Fruit fly (Drosophila melanogaster) whole organism, embryonic: ENCODE data around the gene CG10598.

ENCODE experiments used
- Antp ChIP-seq: fragments of 200-800 bp; sonication (Bioruptor generic); optimal IDR thresholded peaks from 3 replicates; lab custom pipeline; 2016; ENCODE audit warnings: missing biosample characterization, missing genetic modification characterization
- Awh ChIP-seq: fragments of 200-800 bp; sonication (Bioruptor generic); IDR thresholded peaks from 2 replicates; pipeline ENCODE4, ENCODE4 v1.3.6; 2022; ENCODE audit warnings: missing biosample characterization, missing genetic modification characterization
- B-H1 ChIP-seq: fragments of 200-800 bp; sonication (Bioruptor generic); IDR thresholded peaks from 3 replicates; pipeline ENCODE4 v1.3.6; 2022; ENCODE audit warnings: missing biosample characterization, missing genetic modification characterization
- CG10209 ChIP-seq: fragments of 200-800 bp; sonication (Bioruptor generic); optimal IDR thresholded peaks from 3 replicates; lab custom pipeline; 2017; ENCODE audit warnings: missing biosample characterization, mild to moderate bottlenecking, missing genetic modification characterization, missing genetic modification reagents
- CG10321 ChIP-seq: fragments of 200-800 bp; sonication (Bioruptor generic); IDR thresholded peaks from 2 replicates; pipeline ENCODE4 v1.3.6; 2022; ENCODE audit warnings: missing biosample characterization, missing genetic modification characterization
- CG10543 ChIP-seq: fragments of 200-800 bp; sonication (Bioruptor generic); optimal IDR thresholded peaks from 3 replicates; lab custom pipeline; 2017; ENCODE audit warnings: missing biosample characterization, mild to moderate bottlenecking, missing genetic modification characterization, moderate library complexity
- CG11247 ChIP-seq: fragments of 200-800 bp; sonication (Bioruptor generic); IDR thresholded peaks from 2 replicates; pipeline ENCODE4 v1.3.6; 2022; ENCODE audit warnings: missing biosample characterization, missing genetic modification characterization
- CG11723 ChIP-seq: fragments of 200-800 bp; sonication (Bioruptor generic); optimal IDR thresholded peaks from 2 replicates; lab custom pipeline; 2017; ENCODE audit warnings: missing biosample characterization, mild to moderate bottlenecking, missing genetic modification characterization
- CG16813 ChIP-seq: fragments of 200-800 bp; sonication (Bioruptor generic); IDR thresholded peaks from 3 replicates; pipeline ENCODE4 v1.3.6; 2022; ENCODE audit warnings: missing biosample characterization, missing genetic modification characterization; ENCODE audit not compliant: partially characterized antibody
- CG1832 ChIP-seq: fragments of 200-800 bp; sonication (Bioruptor generic); optimal IDR thresholded peaks from 2 replicates; lab custom pipeline; 2017; ENCODE audit warnings: missing biosample characterization, mild to moderate bottlenecking, missing genetic modification characterization, inconsistent platforms
- CG2199 ChIP-seq: fragments of 200-800 bp; sonication (Bioruptor generic); IDR thresholded peaks from 3 replicates; pipeline ENCODE4 v1.3.6; 2022; ENCODE audit warnings: missing biosample characterization, missing genetic modification characterization
- CG32772 ChIP-seq: fragments of 200-800 bp; sonication (Bioruptor generic); IDR thresholded peaks from 2 replicates; pipeline ENCODE4 v1.3.6; 2022; ENCODE audit warnings: missing biosample characterization, missing genetic modification characterization
- CG6854 ChIP-seq: fragments of 200-800 bp; sonication (Bioruptor generic); optimal IDR thresholded peaks from 3 replicates; lab custom pipeline; 2017; ENCODE audit warnings: missing biosample characterization, mild to moderate bottlenecking, missing genetic modification characterization
- CG7786 ChIP-seq: fragments of 200-800 bp; sonication (Bioruptor generic); optimal IDR thresholded peaks from 2 replicates; lab custom pipeline; 2016; ENCODE audit warnings: missing biosample characterization, missing genetic modification characterization
- CG7839 ChIP-seq: fragments of 200-800 bp; sonication (Bioruptor generic); optimal IDR thresholded peaks from 3 replicates; lab custom pipeline; 2018; ENCODE audit warnings: missing biosample characterization, mild to moderate bottlenecking, missing genetic modification characterization, moderate library complexity
- CG8089 ChIP-seq: fragments of 200-800 bp; sonication (Bioruptor generic); optimal IDR thresholded peaks from 3 replicates; lab custom pipeline; 2016; ENCODE audit warnings: missing biosample characterization, missing genetic modification characterization
- CG9727 ChIP-seq: fragments of 200-800 bp; sonication (Bioruptor generic); optimal IDR thresholded peaks from 3 replicates; lab custom pipeline; 2017; ENCODE audit warnings: missing biosample characterization, mild to moderate bottlenecking, missing genetic modification characterization
- CG9817 ChIP-seq: fragments of 200-800 bp; sonication (Bioruptor generic); optimal IDR thresholded peaks from 2 replicates; lab custom pipeline; 2018; ENCODE audit warnings: missing biosample characterization, mild to moderate bottlenecking, missing genetic modification characterization, moderate library complexity
- CG9876 ChIP-seq: fragments of 200-800 bp; sonication (Bioruptor generic); optimal IDR thresholded peaks from 2 replicates; lab custom pipeline; 2016; ENCODE audit warnings: missing biosample characterization, missing genetic modification characterization
- CHES-1-like ChIP-seq: fragments of 200-800 bp; sonication (Bioruptor generic); optimal IDR thresholded peaks from 2 replicates; lab custom pipeline; 2016; ENCODE audit warnings: missing biosample characterization, missing genetic modification characterization
- Dip2 ChIP-seq: fragments of 200-800 bp; sonication (Bioruptor generic); IDR thresholded peaks from 2 replicates; pipeline ENCODE4 v1.3.6; 2022; ENCODE audit warnings: missing biosample characterization, missing genetic modification characterization
- Eip74EF ChIP-seq, 2 experiments: fragments of 200-800 bp in 1 of 2; fragments of >200 bp in 1 of 2; sonication (Bioruptor generic) in 1 of 2; optimal IDR thresholded peaks; 2 replicates each; lab custom pipeline; 2017 to 2019; ENCODE audit warnings: missing biosample characterization in 2 of 2, missing genetic modification characterization in 2 of 2, mild to moderate bottlenecking in 1 of 2, moderate library complexity in 1 of 2
- Hmr ChIP-seq: fragments of 200-800 bp; sonication (Bioruptor generic); optimal IDR thresholded peaks from 3 replicates; lab custom pipeline; 2017; ENCODE audit warnings: mild to moderate bottlenecking, missing biosample characterization, missing genetic modification reagents, missing genetic modification characterization
- Hr3 ChIP-seq: fragments of 200-800 bp; sonication (Bioruptor generic); optimal IDR thresholded peaks from 3 replicates; lab custom pipeline; 2016; ENCODE audit warnings: missing biosample characterization, missing genetic modification characterization
- MTF-1 ChIP-seq: fragments of 200-800 bp; sonication (Bioruptor generic); optimal IDR thresholded peaks from 2 replicates; lab custom pipeline; 2018; ENCODE audit warnings: missing biosample characterization, mild to moderate bottlenecking, missing genetic modification characterization, borderline replicate concordance
- Meics ChIP-seq: fragments of 200-800 bp; sonication (Bioruptor generic); optimal IDR thresholded peaks from 2 replicates; lab custom pipeline; 2017; ENCODE audit warnings: missing biosample characterization, mild to moderate bottlenecking, missing genetic modification characterization
- Optix ChIP-seq: fragments of 200-800 bp; sonication (Bioruptor generic); IDR thresholded peaks from 3 replicates; pipeline ENCODE4 v1.3.6; 2022; ENCODE audit warnings: missing biosample characterization, missing genetic modification characterization
- Sox100B ChIP-seq: fragments of 200-800 bp; sonication (Bioruptor generic); optimal IDR thresholded peaks from 3 replicates; lab custom pipeline; 2018; ENCODE audit warnings: missing biosample characterization, mild to moderate bottlenecking, missing genetic modification characterization
- Vsx1 ChIP-seq: fragments of 200-800 bp; sonication (Bioruptor generic); optimal IDR thresholded peaks from 2 replicates; lab custom pipeline; 2017; ENCODE audit warnings: missing biosample characterization, mild to moderate bottlenecking, missing genetic modification characterization, missing genetic modification reagents
- abd-A ChIP-seq: fragments of 200-800 bp; sonication (Bioruptor generic); optimal IDR thresholded peaks from 3 replicates; lab custom pipeline; 2019; ENCODE audit warnings: missing biosample characterization, mild to moderate bottlenecking, missing genetic modification characterization, moderate library complexity
- ase ChIP-seq: fragments of 200-800 bp; sonication (Bioruptor generic); IDR thresholded peaks from 3 replicates; pipeline ENCODE4 v1.3.6; 2022; ENCODE audit warnings: missing biosample characterization, missing genetic modification characterization
- bcd ChIP-seq: fragments of 200-800 bp; sonication (Bioruptor generic); optimal IDR thresholded peaks from 2 replicates; lab custom pipeline; 2017; ENCODE audit warnings: missing biosample characterization, mild to moderate bottlenecking, missing genetic modification characterization
- bigmax ChIP-seq: fragments of 200-800 bp; sonication (Bioruptor generic); optimal IDR thresholded peaks from 2 replicates; lab custom pipeline; 2018; ENCODE audit warnings: missing biosample characterization, mild to moderate bottlenecking, missing genetic modification characterization
- cad ChIP-seq: fragments of >200 bp; optimal IDR thresholded peaks from 2 replicates; lab custom pipeline; 2017; ENCODE audit warnings: missing biosample characterization, missing genetic modification characterization
- cas ChIP-seq: fragments of 200-800 bp; sonication (Bioruptor generic); IDR thresholded peaks from 2 replicates; pipeline ENCODE4 v1.3.6; 2022; ENCODE audit warnings: missing biosample characterization, missing genetic modification characterization
- chn ChIP-seq: fragments of 200-800 bp; sonication (Bioruptor generic); optimal IDR thresholded peaks from 2 replicates; lab custom pipeline; 2016; ENCODE audit warnings: missing biosample characterization, missing genetic modification characterization
- dpn ChIP-seq, 2 experiments: fragments of 200-800 bp; sonication (Bioruptor generic); optimal IDR thresholded peaks; 3 replicates each; lab custom pipeline; 2016; ENCODE audit warnings: missing biosample characterization in 2 of 2, missing genetic modification characterization in 2 of 2
- jing ChIP-seq: fragments of 200-800 bp; sonication (Bioruptor generic); optimal IDR thresholded peaks from 2 replicates; lab custom pipeline; 2018; ENCODE audit warnings: missing biosample characterization, mild to moderate bottlenecking, missing genetic modification characterization
- lola ChIP-seq, 3 experiments: fragments of >200 bp in 2 of 3; fragments of 200-800 bp in 1 of 3; sonication (Bioruptor generic) in 1 of 3; optimal IDR thresholded peaks; 2 replicates each; lab custom pipeline; 2017 to 2019; ENCODE audit warnings: missing biosample characterization in 3 of 3, missing genetic modification characterization in 3 of 3, mild to moderate bottlenecking in 1 of 3, moderate library complexity in 1 of 3
- mam ChIP-seq: fragments of 200-800 bp; sonication (Bioruptor generic); optimal IDR thresholded peaks from 3 replicates; lab custom pipeline; 2016; ENCODE audit warnings: missing biosample characterization, missing genetic modification characterization
- nau ChIP-seq: fragments of 200-800 bp; sonication (Bioruptor generic); optimal IDR thresholded peaks from 3 replicates; lab custom pipeline; 2017; ENCODE audit warnings: missing biosample characterization, mild to moderate bottlenecking, missing genetic modification characterization, missing genetic modification reagents
- oc ChIP-seq: fragments of 200-800 bp; sonication (Bioruptor generic); optimal IDR thresholded peaks from 2 replicates; lab custom pipeline; 2018; ENCODE audit warnings: missing biosample characterization, mild to moderate bottlenecking, missing genetic modification characterization, moderate library complexity
- pho ChIP-seq: fragments of 200-800 bp; sonication (Bioruptor generic); optimal IDR thresholded peaks from 2 replicates; lab custom pipeline; 2016; ENCODE audit warnings: missing biosample characterization, missing genetic modification characterization
- pita ChIP-seq: fragments of 200-800 bp; sonication (Bioruptor generic); optimal IDR thresholded peaks from 2 replicates; lab custom pipeline; 2017; ENCODE audit warnings: missing biosample characterization, mild to moderate bottlenecking, missing genetic modification characterization
- pnt ChIP-seq: fragments of 200-800 bp; sonication (Bioruptor generic); optimal IDR thresholded peaks from 3 replicates; lab custom pipeline; 2016; ENCODE audit warnings: missing biosample characterization, missing genetic modification characterization
- pros ChIP-seq: fragments of 200-800 bp; sonication (Bioruptor generic); optimal IDR thresholded peaks from 3 replicates; lab custom pipeline; 2019; ENCODE audit warnings: missing biosample characterization, mild to moderate bottlenecking, missing genetic modification characterization, moderate library complexity
- rib ChIP-seq: fragments of 200-800 bp; sonication (Bioruptor generic); IDR thresholded peaks from 2 replicates; pipeline ENCODE4 v1.3.6; 2022; ENCODE audit warnings: missing biosample characterization, missing genetic modification characterization
- sens ChIP-seq: fragments of 200-800 bp; sonication (Bioruptor generic); peaks from one replicate; lab custom pipeline; 2016; ENCODE audit warnings: missing biosample characterization, missing genetic modification characterization
- shn ChIP-seq: fragments of 200-800 bp; sonication (Bioruptor generic); optimal IDR thresholded peaks from 3 replicates; lab custom pipeline; 2016; ENCODE audit warnings: missing biosample characterization, missing genetic modification characterization
- unpg ChIP-seq: fragments of 200-800 bp; sonication (Bioruptor generic); optimal IDR thresholded peaks from 3 replicates; lab custom pipeline; 2018; ENCODE audit warnings: missing biosample characterization, mild to moderate bottlenecking, missing genetic modification characterization, moderate library complexity

Gene CG10598

dm6 chrX:17229475-17230169 is 3.0 kb upstream of the CG10598 start (continued):
- TF ChIP-seq Eip74EF (GFP tag; optimal IDR thresholded peaks at IDR 0.05; lab: Kevin White, UChicago): peak in 1 of 2 experiments; percentile 78
- no peak for TF ChIP-seq nau (GFP tag; lab: Kevin White, UChicago)
- TF ChIP-seq jing: peak; percentile 8
- peak; percentile 3 for TF ChIP-seq Vsx1
- TF ChIP-seq Antp: peak; percentile 42
- TF ChIP-seq CG2199 (GFP tag; lab: Robert Waterston, UW): no peak
- peak; percentile 35 for TF ChIP-seq pnt (GFP tag; lab: Kevin White, UChicago)
- no peak for TF ChIP-seq Optix (GFP tag; lab: Robert Waterston, UW)
- peak; percentile 16 for TF ChIP-seq pita (GFP tag; lab: Kevin White, UChicago)
- TF ChIP-seq CG10209: no peak
- TF ChIP-seq CG9817 (tag; lab: Kevin White, UChicago): peak; percentile 23
- TF ChIP-seq bigmax (GFP tag; lab: Kevin White, UChicago): no peak
- TF ChIP-seq cas (GFP tag; lab: Robert Waterston, UW): no peak
- TF ChIP-seq B-H1 (GFP tag; lab: Robert Waterston, UW): no peak
- TF ChIP-seq unpg (GFP tag; lab: Kevin White, UChicago): peak; percentile 53
- peak; percentile 4 for TF ChIP-seq CHES-1-like (GFP tag; lab: Kevin White, UChicago)
- TF ChIP-seq CG11247: peak; percentile 64
- no peak for TF ChIP-seq rib (GFP tag; lab: Robert Waterston, UW)
- peak; percentile 37 for TF ChIP-seq CG7839
- TF ChIP-seq Awh: peak; percentile 53; the same call in 1 of the 2 replicates
- TF ChIP-seq CG7786 (GFP tag; lab: Kevin White, UChicago): no peak
- TF ChIP-seq CG1832 (GFP tag; lab: Kevin White, UChicago): no peak
- peak; percentile 23 for TF ChIP-seq pros (GFP tag; lab: Kevin White, UChicago)
- TF ChIP-seq pho (GFP tag; lab: Kevin White, UChicago): no peak
- TF ChIP-seq dpn (GFP tag; optimal IDR thresholded peaks at IDR 0.05; lab: Kevin White, UChicago): peak in 1 of 2 experiments; percentile 18
- peak; percentile 80 for TF ChIP-seq Dip2 (GFP tag; lab: Robert Waterston, UW)
- peak; percentile 76 for TF ChIP-seq sens (GFP tag; lab: Kevin White, UChicago)
- TF ChIP-seq cad (GFP tag; lab: Kevin White, UChicago): no peak
- TF ChIP-seq Hmr: no peak
- TF ChIP-seq CG6854 (GFP tag; lab: Kevin White, UChicago): no peak
- peak; percentile 12 for TF ChIP-seq mam (GFP tag; lab: Kevin White, UChicago)
- peak in 1 of 3 experiments; percentile 61 for TF ChIP-seq lola (GFP tag; optimal IDR thresholded peaks at IDR 0.05; lab: Kevin White, UChicago)
- TF ChIP-seq ase (GFP tag; lab: Robert Waterston, UW): no peak
- TF ChIP-seq Hr3 (GFP tag; lab: Kevin White, UChicago): no peak
- no peak for TF ChIP-seq CG10321 (GFP tag; lab: Robert Waterston, UW)
- no peak for TF ChIP-seq CG32772
- TF ChIP-seq Meics (GFP tag; lab: Kevin White, UChicago): no peak
- no peak for TF ChIP-seq Sox100B (GFP tag; lab: Kevin White, UChicago)
- no peak for TF ChIP-seq bcd
- TF ChIP-seq CG9727 (GFP tag; lab: Kevin White, UChicago): no peak
- TF ChIP-seq CG11723 (GFP tag; lab: Kevin White, UChicago): no peak
- TF ChIP-seq abd-A (tag; lab: Kevin White, UChicago): peak; percentile 74
- TF ChIP-seq oc (tag; lab: Kevin White, UChicago): no peak
- TF ChIP-seq shn (GFP tag; lab: Kevin White, UChicago): peak; percentile 39
- no peak for TF ChIP-seq CG16813
- peak; percentile 37 for TF ChIP-seq chn (GFP tag; lab: Kevin White, UChicago)
- TF ChIP-seq CG10543 (GFP tag; lab: Kevin White, UChicago): no peak
- TF ChIP-seq MTF-1 (GFP tag; lab: Kevin White, UChicago): no peak
- peak; percentile 27 for TF ChIP-seq CG9876 (GFP tag; lab: Kevin White, UChicago)
- no peak for TF ChIP-seq CG8089
